Fruit fly (Drosophila melanogaster) S2 (cell line): ENCODE data around the gene CG5235.

Source experiments
- CG8478 ChIP-seq: fragments of >200 bp; optimal IDR thresholded peaks from 2 replicates; lab custom pipeline; 2018
- CTCF ChIP-seq, 2 experiments: fragments of >200 bp; optimal IDR thresholded peaks; 2 replicates each; lab custom pipeline; 2018

The CG5235 gene

DNA sequence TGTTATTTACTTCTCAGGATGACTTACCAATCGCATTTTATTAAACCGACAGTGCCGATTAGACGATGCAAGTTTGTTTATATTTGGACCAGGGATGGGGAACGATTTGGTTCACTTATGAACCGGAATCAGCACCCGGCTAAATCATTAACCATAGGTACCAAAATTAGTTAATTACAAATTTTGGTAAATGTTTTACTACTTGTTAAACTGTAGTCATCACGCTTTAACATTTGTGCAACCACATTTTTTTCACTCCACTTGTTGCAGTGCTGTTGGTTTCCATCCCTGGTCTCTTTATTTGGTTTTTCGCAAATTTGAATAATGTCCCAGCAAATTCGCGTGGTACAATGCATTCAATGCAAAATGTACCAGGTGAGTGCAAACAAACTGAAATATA, 15.3 kb upstream of the CG5235 start, which contains the start of the genes IntS9 and CG43295:
TSS of gene IntS9 (minus strand) at position 100 of the 400 bp plus-strand sequence.
TSS of gene CG43295 (plus strand) at position 325 of the 400 bp plus-strand sequence.
- TF ChIP-seq CG8478: no peak
- no peak for TF ChIP-seq CTCF (optimal IDR thresholded peaks at IDR 0.05; lab: Kevin White, UChicago)

DNA sequence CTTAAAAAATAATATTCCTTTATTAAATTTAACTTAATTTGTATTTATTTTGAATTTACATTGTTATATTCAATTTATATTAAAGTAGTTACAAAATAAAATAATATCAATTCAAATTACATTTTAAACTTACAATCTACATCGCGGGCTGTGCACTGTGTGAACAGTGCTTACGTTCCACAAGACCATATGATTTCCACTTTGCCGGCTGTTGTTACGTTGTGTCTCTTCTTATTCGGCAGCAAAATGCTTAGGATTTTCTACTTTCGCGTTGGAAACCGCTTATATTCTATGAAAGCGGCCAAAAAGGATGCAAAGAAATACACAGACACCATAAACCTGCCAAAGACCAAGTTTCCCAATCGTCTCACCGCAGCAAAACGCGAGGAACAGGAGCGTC, 9.9 kb upstream of the CG5235 start, which contains the start of gene IleRS-m:
TSS of gene IleRS-m (plus strand) at position 222 of the 400 bp plus-strand sequence.
- TF ChIP-seq CG8478 (no peak), CTCF (optimal IDR thresholded peaks at IDR 0.05; lab: Kevin White, UChicago) (no peak)

DNA sequence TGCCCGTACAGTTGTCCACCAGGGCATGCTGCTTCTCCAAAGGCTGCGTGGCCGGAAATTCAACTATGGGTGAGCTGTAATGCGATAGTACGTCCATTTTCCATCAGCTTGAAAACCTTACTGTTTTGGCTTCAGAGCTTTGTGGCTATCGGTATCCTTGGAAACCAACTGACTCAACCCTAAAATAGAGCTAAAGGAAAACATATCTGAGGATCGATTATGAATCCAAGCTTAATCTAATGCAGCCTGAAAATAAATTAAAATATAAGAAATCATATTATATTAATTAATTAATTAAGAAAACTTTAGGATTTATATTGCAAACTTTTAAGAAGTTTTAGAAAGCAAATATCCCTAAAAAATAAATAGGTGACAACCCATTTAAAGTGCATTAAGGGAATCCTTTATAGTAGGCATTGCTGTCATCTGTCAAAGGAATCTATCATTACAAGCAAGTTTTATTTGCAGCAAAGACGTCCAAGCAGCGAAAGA, 7.2 kb upstream of the CG5235 start, which contains the start of the genes CG13074 and ATPsynbetaL:
TSS of gene CG13074 (minus strand) at position 101 of the 492 bp plus-strand sequence.
TSS of gene ATPsynbetaL (plus strand) at position 442 of the 492 bp plus-strand sequence.
- TF ChIP-seq CTCF (optimal IDR thresholded peaks at IDR 0.05; lab: Kevin White, UChicago): no peak
- TF ChIP-seq CG8478: no peak

DNA sequence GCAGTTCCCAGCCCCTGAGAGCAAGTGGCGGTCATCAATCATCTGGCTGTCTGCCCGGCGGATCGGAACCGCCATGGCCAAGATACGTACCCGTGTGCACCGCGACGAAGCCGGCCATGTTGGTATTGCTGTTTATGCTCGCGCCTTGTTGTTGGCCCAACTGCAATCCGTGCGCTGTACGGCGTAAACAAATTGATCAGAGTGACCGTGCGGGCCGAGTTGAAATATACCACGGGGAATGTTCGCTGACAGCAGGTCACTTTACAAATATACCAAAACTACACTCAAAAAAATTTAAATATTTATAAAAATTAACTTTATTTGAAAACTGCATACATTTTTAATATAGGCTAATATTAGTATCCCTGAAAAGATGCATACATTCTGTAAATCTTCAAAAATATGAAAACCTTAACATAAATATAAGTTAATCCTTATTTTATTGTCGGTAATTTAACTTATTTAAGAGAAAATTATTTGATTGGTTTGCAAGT, 2.8 kb downstream of the CG5235 start, which contains the start of gene Tasp1:
TSS of gene Tasp1 (minus strand) at position 203 of the 494 bp plus-strand sequence.
- TF ChIP-seq CG8478 (no peak), CTCF (optimal IDR thresholded peaks at IDR 0.05; lab: Kevin White, UChicago) (no peak)

DNA sequence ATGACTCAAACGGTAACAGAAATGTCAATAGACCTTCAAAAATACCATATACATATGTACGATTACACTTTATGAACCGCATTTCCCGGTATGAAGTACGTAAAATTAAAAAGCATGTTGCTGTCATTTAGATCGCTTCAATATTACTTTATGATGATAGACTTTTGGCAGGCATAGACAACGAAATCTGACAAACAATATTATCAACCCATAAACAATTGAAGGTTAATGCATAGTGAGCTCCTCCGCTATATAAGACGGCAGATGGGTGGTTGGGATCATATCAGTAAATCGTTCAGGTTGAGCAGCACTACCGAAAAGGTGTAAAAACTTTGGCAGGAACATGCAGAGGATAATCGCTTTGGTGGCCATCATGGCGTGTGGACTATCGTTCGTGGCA, 6.5 kb downstream of the CG5235 start, which contains the start of gene CG13075:
TSS of gene CG13075 (plus strand) at position 301 of the 400 bp plus-strand sequence.
- TF ChIP-seq CG8478: no peak

DNA sequence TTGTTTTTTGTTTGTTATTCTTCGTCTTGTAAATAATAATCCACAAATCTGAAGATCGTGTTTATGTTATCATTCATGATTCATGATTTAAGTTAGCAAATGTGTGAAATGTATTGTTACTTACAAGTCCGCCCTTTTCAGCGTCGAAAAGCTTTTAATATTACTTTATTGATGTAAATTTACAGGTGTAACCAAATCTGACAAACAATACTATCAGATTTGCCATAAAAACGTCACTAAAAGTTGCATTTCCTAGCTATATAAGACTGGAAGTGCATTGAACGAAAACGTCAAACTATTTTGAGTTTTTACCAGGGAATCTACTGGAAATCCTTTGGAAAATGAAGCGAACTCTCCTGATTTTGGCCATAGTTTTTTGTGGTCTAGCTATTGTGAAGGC, 7.9 kb downstream of the CG5235 start, which contains the start of gene CG33258:
TSS of gene CG33258 (plus strand) at position 301 of the 400 bp plus-strand sequence.
- TF ChIP-seq CG8478: no peak
- TF ChIP-seq CTCF (optimal IDR thresholded peaks at IDR 0.05; lab: Kevin White, UChicago): no peak

DNA sequence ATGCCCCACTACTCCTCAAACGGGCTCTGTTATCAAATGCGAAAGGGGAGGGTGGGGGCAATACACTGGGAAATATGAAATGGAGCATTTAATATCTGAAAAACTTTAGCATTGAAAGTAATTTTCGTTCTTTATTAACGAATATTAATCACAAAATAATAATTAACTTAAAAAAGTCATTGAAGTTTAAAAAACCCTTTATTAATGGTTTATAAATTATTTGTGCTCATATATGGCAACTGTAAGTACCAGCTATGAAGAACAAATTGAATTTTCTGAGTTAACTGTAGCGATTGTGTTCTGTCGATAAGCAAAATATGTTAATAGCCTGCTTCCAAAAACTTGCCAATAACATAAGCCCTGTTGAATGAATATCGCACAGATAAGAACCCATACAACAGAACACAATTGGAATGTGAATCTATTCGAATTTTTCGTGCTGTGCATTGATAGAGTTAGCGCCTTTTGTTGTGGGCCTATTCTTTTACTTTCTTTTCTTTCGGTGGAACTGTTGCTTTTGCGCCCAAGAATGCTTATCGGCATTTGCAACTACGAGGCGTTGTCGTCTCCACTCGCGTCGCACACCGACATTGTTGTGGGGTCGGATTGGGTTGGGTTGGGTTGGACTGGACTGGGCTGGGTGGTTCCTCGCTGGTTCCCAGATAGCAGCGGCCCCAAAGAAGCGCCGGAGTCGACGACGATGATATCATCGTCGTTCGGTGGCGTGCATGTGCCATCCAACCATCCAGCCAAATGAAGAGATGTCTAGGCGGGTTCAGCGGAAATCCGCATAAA, 29.2 kb downstream of the CG5235 start:
- TF ChIP-seq CG8478 (no peak), CTCF (optimal IDR thresholded peaks at IDR 0.05; lab: Kevin White, UChicago) (no peak)

DNA sequence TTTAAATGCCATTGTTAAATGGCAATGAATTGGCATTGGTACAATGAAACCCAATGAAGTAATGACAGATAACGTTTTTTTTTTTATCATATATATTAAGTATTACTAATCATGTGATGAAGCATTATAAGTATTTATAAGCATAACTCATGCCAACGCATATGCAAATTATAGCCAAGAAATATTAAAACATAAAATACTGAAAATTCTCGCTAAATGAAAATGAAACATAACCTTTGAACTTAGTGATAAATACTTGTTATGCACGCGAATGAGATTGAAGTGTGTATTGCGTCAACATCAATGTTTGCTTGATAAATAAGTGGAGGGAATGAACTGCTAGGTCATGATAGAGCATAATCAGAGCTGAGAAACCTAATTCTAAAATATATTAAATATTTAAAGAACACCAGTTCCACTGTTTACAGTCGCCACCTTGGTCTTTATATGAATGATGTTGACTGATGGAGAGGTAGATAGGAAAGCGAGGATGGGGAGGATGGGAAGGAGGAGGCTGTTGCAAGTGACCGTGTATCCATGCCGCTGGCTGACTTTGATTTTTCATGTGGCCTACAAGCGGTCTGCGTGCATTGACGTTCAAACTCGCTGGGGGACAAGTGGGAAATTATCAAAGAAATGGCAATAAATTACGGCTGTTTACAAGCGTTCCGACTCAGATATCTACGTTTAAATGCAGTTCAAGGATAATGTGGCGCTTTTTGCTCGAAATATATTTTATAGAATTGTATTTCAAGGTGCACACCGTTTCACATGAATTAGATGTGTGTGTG, 33.9 kb downstream of the CG5235 start:
- no peak for TF ChIP-seq CTCF (optimal IDR thresholded peaks at IDR 0.05; lab: Kevin White, UChicago)
- TF ChIP-seq CG8478: no peak

DNA sequence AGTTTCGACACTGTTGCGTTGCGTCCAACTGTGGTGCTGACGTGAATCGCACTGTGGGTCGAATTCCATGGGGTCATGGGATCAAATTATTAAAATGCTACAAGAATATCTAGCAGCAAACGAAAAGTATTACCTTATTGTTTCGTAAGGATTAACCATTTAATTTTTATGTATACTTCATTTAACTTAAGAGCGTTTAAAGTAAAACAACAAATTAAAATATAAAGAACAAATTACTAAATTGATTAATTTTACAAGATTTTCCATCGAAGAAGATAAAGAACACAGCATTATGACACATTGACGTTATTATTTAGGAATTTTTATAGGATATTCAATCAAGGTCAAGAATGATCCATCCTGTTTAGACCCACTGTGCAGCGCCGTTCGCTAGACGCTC, 36.1 kb downstream of the CG5235 start:
- no peak for TF ChIP-seq CG8478
- no peak for TF ChIP-seq CTCF (optimal IDR thresholded peaks at IDR 0.05; lab: Kevin White, UChicago)

DNA sequence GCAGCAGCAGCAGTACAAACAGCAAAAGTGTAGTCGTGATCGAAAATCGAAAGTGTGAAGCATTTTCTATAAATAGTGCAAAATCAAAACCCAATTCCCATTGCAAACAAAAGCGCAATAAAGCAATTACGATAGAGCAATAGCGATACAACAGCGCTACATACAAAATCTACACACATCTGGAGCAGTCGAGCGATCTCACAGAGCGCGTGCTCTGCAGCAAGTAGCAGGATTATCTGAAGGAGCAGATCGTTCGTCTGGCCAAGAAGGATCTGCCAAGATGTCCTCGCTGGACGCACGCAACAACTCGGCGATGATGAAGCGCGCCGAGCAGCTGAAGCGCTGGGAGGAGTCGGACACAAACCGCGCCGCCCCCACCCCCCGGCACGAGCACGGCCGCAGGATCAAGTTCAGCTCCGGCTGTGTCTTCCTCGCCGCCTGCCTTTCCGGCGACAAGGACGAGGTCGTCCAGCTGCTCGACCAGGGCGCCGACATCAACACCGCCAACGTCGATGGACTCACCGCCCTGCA, 37.1 kb downstream of the CG5235 start:
- TF ChIP-seq CTCF (optimal IDR thresholded peaks at IDR 0.05; lab: Kevin White, UChicago) (no peak), CG8478 (no peak)

DNA sequence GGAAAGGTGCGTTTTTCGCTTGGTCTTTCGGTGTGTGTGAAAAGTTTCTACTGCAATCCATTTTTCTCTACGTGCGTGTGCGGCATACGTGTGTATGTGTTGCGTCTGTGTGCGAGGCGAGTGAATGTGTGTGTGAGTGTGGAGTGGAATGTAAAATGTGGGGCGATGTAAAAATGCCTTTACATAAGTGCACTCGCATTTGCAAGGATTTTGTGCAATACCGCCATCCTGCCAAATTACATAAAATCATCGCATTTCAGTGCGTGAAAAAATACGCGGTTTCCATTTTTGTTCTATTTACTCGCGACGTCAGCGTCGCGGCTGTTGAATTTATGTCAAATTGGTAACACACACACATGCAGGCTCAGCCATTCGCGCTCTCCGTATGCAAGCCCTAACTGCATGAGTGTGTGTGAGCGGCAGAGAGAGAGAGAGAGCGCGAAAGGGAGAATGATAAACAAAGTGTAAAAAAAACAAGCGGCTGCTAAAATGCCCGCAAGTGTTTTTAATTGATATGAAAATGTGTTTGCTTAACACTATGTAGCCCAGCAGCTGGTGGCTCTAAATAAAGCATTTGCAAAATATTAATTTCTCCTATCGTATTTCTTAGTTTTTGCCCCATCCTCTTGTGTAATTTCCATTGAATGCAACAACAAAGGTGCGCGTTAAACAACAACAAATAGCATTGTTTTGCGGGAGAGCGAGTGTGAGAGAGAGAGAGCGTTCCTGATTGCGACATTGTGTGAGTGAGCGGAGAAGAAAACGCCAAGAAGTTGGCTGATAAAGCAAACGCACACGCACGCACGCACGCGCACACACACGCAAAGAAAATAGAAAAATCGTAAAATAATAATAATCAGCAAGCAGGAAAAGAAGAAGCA, 37.8 kb downstream of the CG5235 start:
- TF ChIP-seq CTCF (optimal IDR thresholded peaks at IDR 0.05; lab: Kevin White, UChicago) (no peak), CG8478 (peak; percentile 19)

DNA sequence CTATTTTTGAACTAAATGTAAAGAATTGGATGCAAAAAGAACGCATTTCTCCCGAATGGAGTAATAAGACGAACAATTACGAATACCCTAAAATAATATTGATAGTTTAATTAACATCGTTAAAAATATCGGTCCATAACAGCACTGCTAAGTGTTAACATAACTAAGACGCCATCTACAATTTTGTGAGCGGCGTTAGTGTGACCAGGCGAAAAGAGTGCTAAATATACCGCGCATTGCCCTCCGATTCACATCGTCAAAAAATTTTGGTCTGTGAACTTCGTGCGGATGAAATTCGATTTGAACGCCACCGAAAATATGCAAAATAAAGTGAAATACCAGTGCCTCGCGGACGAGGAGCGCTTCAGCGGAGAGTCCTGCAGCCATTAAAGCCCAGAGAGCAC, 38.5 kb downstream of the CG5235 start, which contains the start of gene Mbs:
TSS of gene Mbs (plus strand) at position 241 of the 404 bp plus-strand sequence.
- TF ChIP-seq CG8478 (no peak), CTCF (optimal IDR thresholded peaks at IDR 0.05; lab: Kevin White, UChicago) (peak; percentile 92)

DNA sequence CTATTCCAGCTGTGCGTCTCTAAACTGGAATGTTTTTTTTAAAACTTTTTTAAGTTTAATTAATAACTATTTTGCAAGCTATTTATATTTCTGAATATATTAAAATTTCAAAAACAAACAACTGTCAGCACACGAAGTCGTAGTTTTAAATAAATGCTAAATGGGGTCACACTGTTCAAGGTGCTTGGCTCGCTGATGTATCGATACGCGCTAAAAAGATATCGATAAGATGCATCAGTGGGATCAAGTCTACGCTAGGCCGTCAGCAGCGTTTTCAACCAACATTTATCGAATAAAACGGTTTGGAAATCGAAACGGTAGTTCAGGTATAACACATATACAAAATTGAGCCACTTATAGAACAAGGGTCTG, 39.3 kb downstream of the CG5235 start, which contains the start of gene Diap1:
TSS of gene Diap1 (minus strand) at position 148 of the 372 bp plus-strand sequence.
- peak; percentile 72 for TF ChIP-seq CTCF (optimal IDR thresholded peaks at IDR 0.05; lab: Kevin White, UChicago)
- no peak for TF ChIP-seq CG8478
